Fruit fly (Drosophila melanogaster) whole organism, adult: ENCODE results near the gene Meltrin.

Experiments
- CG11617 ChIP-seq: fragments of 200-800 bp; sonication (Bioruptor generic); optimal IDR thresholded peaks from 2 replicates; lab custom pipeline; 2017; ENCODE audit warnings: mild to moderate bottlenecking, missing biosample characterization, missing genetic modification reagents, missing genetic modification characterization
- CG5204 ChIP-seq: fragments of 200-800 bp; sonication (Bioruptor generic); optimal IDR thresholded peaks from 2 replicates; lab custom pipeline; 2016; ENCODE audit warnings: missing biosample characterization, missing genetic modification characterization
- CG7101 ChIP-seq: fragments of 200-800 bp; sonication (Bioruptor generic); optimal IDR thresholded peaks from 2 replicates; lab custom pipeline; 2018; ENCODE audit warnings: missing biosample characterization, mild to moderate bottlenecking, missing genetic modification characterization, moderate library complexity
- Crg-1 ChIP-seq: fragments of 200-800 bp; sonication (Bioruptor generic); optimal IDR thresholded peaks from 2 replicates; lab custom pipeline; 2016; ENCODE audit warnings: missing biosample characterization, missing genetic modification characterization
- Mnt ChIP-seq: fragments of 200-800 bp; sonication (Bioruptor generic); optimal IDR thresholded peaks from 2 replicates; lab custom pipeline; 2016; ENCODE audit warnings: missing biosample characterization, mild to moderate bottlenecking, missing genetic modification characterization
- bab1 ChIP-seq: fragments of 200-800 bp; sonication (Bioruptor generic); optimal IDR thresholded peaks from 3 replicates; lab custom pipeline; 2019; ENCODE audit warnings: missing biosample characterization, mild to moderate bottlenecking, missing genetic modification characterization, moderate library complexity
- cic ChIP-seq: fragments of 200-800 bp; sonication (Bioruptor generic); optimal IDR thresholded peaks from 2 replicates; lab custom pipeline; 2017; ENCODE audit warnings: missing biosample characterization, mild to moderate bottlenecking, missing genetic modification characterization, moderate library complexity
- kay ChIP-seq: fragments of 200-800 bp; sonication (Bioruptor generic); peaks from one replicate; lab custom pipeline; 2016; ENCODE audit warnings: missing biosample characterization, missing genetic modification characterization, borderline replicate concordance
- tj ChIP-seq: fragments of 200-800 bp; sonication (Bioruptor generic); optimal IDR thresholded peaks from 3 replicates; lab custom pipeline; 2017; ENCODE audit warnings: missing biosample characterization, mild to moderate bottlenecking, missing genetic modification characterization, moderate library complexity

dm6 chr3R:14654976-14655896 is 41.9 kb downstream of the Meltrin start:
- peak; percentile 99 for TF ChIP-seq kay (GFP tag; lab: Kevin White, UChicago)
- peak; percentile 92 for TF ChIP-seq bab1
- no peak for TF ChIP-seq tj (GFP tag; lab: Kevin White, UChicago)
- TF ChIP-seq CG11617 (GFP tag; lab: Kevin White, UChicago) = peak; percentile 94
- TF ChIP-seq cic (GFP tag; lab: Kevin White, UChicago) = peak; percentile 83
- TF ChIP-seq Mnt (GFP tag; lab: Kevin White, UChicago) = peak; percentile 87
- TF ChIP-seq Crg-1 (GFP tag; lab: Kevin White, UChicago) = peak; percentile 77
- peak; percentile 92 for TF ChIP-seq CG5204 (GFP tag; lab: Kevin White, UChicago)
- TF ChIP-seq CG7101 = peak; percentile 95
